Worm (Caenorhabditis elegans) whole organism, early embryonic: ENCODE measurements around the gene F22B3.5.

Experiments used
- ama-1 ChIP-seq: fragments of 150-350 bp; optimal IDR thresholded peaks from 2 replicates; lab custom pipeline; 2014
- ets-7 ChIP-seq: sonication (generic microtip); optimal IDR thresholded peaks from 2 replicates; lab custom pipeline; 2016; ENCODE audit warnings: missing genotype, missing genetic modification characterization, missing compliant biosample characterization
- flt-1 ChIP-seq: fragments of 200-800 bp; sonication (Bioruptor generic); IDR thresholded peaks from 2 replicates; pipeline ENCODE4 v1.3.6; 2022; ENCODE audit warnings: missing genetic modification characterization, missing compliant biosample characterization
- pes-1 ChIP-seq: fragments of 200-800 bp; sonication (Bioruptor generic); IDR thresholded peaks from 2 replicates; pipeline ENCODE4 v1.3.6; 2022; ENCODE audit warnings: missing genetic modification reagents, missing genetic modification characterization, missing compliant biosample characterization
- tra-4 ChIP-seq: sonication (generic microtip); optimal IDR thresholded peaks from 2 replicates; lab custom pipeline; 2017; ENCODE audit warnings: missing genetic modification characterization, missing compliant biosample characterization

- TF ChIP-seq ets-7 (tag; lab: Kevin White, UChicago): no peak
- TF ChIP-seq pes-1: no peak
- no peak for TF ChIP-seq tra-4 (tag; lab: Kevin White, UChicago)
- no peak for TF ChIP-seq flt-1 (GFP tag; lab: Robert Waterston, UW)
- no peak for TF ChIP-seq ama-1
These were observed 44.7 kb upstream of the F22B3.5 start for ce11 chrIV:11461335-11461734.
